Fruit fly (Drosophila melanogaster) whole organism, embryonic: Measurements from ENCODE around the gene mRpL39.

ENCODE experiments used
- Abd-B ChIP-seq: fragments of 200-800 bp; sonication (Bioruptor generic); optimal IDR thresholded peaks from 2 replicates; lab custom pipeline; 2018; ENCODE audit warnings: missing biosample characterization, mild to moderate bottlenecking, missing genetic modification characterization, moderate library complexity
- Atf3 ChIP-seq: fragments of 200-800 bp; sonication (Bioruptor generic); optimal IDR thresholded peaks from 3 replicates; lab custom pipeline; 2016; ENCODE audit warnings: missing biosample characterization, missing genetic modification characterization
- Bgb ChIP-seq: fragments of 200-800 bp; sonication (Bioruptor generic); IDR thresholded peaks from 2 replicates; pipeline ENCODE4 v1.3.6; 2022; ENCODE audit warnings: missing biosample characterization, missing genetic modification characterization; ENCODE audit not compliant: partially characterized antibody
- CG10209 ChIP-seq: fragments of 200-800 bp; sonication (Bioruptor generic); optimal IDR thresholded peaks from 3 replicates; lab custom pipeline; 2017; ENCODE audit warnings: missing biosample characterization, mild to moderate bottlenecking, missing genetic modification characterization, missing genetic modification reagents
- CG10565 ChIP-seq: fragments of 200-800 bp; sonication (Bioruptor generic); optimal IDR thresholded peaks from 3 replicates; lab custom pipeline; 2016; ENCODE audit warnings: missing biosample characterization, mild to moderate bottlenecking, missing genetic modification characterization
- CG10979 ChIP-seq: fragments of 200-800 bp; sonication (Bioruptor generic); optimal IDR thresholded peaks from 2 replicates; lab custom pipeline; 2018; ENCODE audit warnings: missing biosample characterization, mild to moderate bottlenecking, missing genetic modification characterization, moderate library complexity
- CG12391 ChIP-seq: fragments of 200-800 bp; sonication (Bioruptor generic); optimal IDR thresholded peaks from 3 replicates; lab custom pipeline; 2018; ENCODE audit warnings: missing biosample characterization, mild to moderate bottlenecking, missing genetic modification characterization, moderate library complexity
- CG12659 ChIP-seq: fragments of 200-800 bp; sonication (Bioruptor generic); optimal IDR thresholded peaks from 3 replicates; lab custom pipeline; 2017; ENCODE audit warnings: mild to moderate bottlenecking, missing biosample characterization, missing genetic modification reagents, missing genetic modification characterization
- CG12769 ChIP-seq: fragments of 200-800 bp; sonication (Bioruptor generic); optimal IDR thresholded peaks from 2 replicates; lab custom pipeline; 2019; ENCODE audit warnings: missing biosample characterization, mild to moderate bottlenecking, missing genetic modification characterization, moderate library complexity
- CG12942 ChIP-seq: fragments of 200-800 bp; sonication (Bioruptor generic); optimal IDR thresholded peaks from 3 replicates; lab custom pipeline; 2016; ENCODE audit warnings: missing biosample characterization, missing genetic modification characterization
- CG14441 ChIP-seq: fragments of 200-800 bp; sonication (Bioruptor generic); IDR thresholded peaks from 2 replicates; pipeline ENCODE4 v1.3.6; 2022; ENCODE audit warnings: missing biosample characterization, missing genetic modification characterization
- CG14710 ChIP-seq: fragments of 200-800 bp; sonication (Bioruptor generic); optimal IDR thresholded peaks from 3 replicates; lab custom pipeline; 2019; ENCODE audit warnings: missing biosample characterization, mild to moderate bottlenecking, missing genetic modification characterization, moderate library complexity
- CG1529 ChIP-seq: fragments of 200-800 bp; sonication (Bioruptor generic); optimal IDR thresholded peaks from 3 replicates; lab custom pipeline; 2018; ENCODE audit warnings: missing biosample characterization, missing genetic modification characterization
- CG18262 ChIP-seq: fragments of 200-800 bp; optimal IDR thresholded peaks from 3 replicates; lab custom pipeline; 2019; ENCODE audit warnings: missing biosample characterization, mild to moderate bottlenecking, missing genetic modification characterization, moderate library complexity
- CG31441 ChIP-seq: fragments of 200-800 bp; sonication (Bioruptor generic); IDR thresholded peaks from 2 replicates; pipeline ENCODE4 v1.3.6; 2022; ENCODE audit warnings: missing biosample characterization, missing genetic modification characterization
- CG3407 ChIP-seq: fragments of 200-800 bp; sonication (Bioruptor generic); optimal IDR thresholded peaks from 2 replicates; lab custom pipeline; 2018; ENCODE audit warnings: missing biosample characterization, mild to moderate bottlenecking, missing genetic modification characterization
- CG7357 ChIP-seq: fragments of 200-800 bp; sonication (Bioruptor generic); IDR thresholded peaks from 3 replicates; pipeline ENCODE4 v1.3.6; 2022; ENCODE audit warnings: missing biosample characterization, missing genetic modification characterization
- CG7372 ChIP-seq: fragments of 200-800 bp; sonication (Bioruptor generic); IDR thresholded peaks from 2 replicates; pipeline ENCODE4 v1.3.6; 2022; ENCODE audit warnings: missing biosample characterization, missing genetic modification characterization
- CG7928 ChIP-seq: fragments of 200-800 bp; sonication (Bioruptor generic); optimal IDR thresholded peaks from 2 replicates; lab custom pipeline; 2017; ENCODE audit warnings: missing biosample characterization, mild to moderate bottlenecking, missing genetic modification characterization
- CG8924 ChIP-seq: fragments of 200-800 bp; optimal IDR thresholded peaks from 3 replicates; lab custom pipeline; 2019; ENCODE audit warnings: missing biosample characterization, mild to moderate bottlenecking, missing genetic modification characterization, moderate library complexity
- D19B ChIP-seq: fragments of 200-800 bp; sonication (Bioruptor generic); optimal IDR thresholded peaks from 2 replicates; lab custom pipeline; 2017; ENCODE audit warnings: missing biosample characterization, mild to moderate bottlenecking, missing genetic modification characterization
- Dip3 ChIP-seq: fragments of 200-800 bp; sonication (Bioruptor generic); optimal IDR thresholded peaks from 3 replicates; lab custom pipeline; 2016; ENCODE audit warnings: missing biosample characterization, missing genetic modification characterization
- Dref ChIP-seq: fragments of 200-800 bp; sonication (Bioruptor generic); IDR thresholded peaks from 2 replicates; pipeline ENCODE4 v1.3.6; 2022; ENCODE audit warnings: missing biosample characterization, missing genetic modification characterization
- HHEX ChIP-seq: fragments of 200-800 bp; sonication (Bioruptor generic); optimal IDR thresholded peaks from 3 replicates; lab custom pipeline; 2017; ENCODE audit warnings: missing biosample characterization, mild to moderate bottlenecking, missing genetic modification characterization, missing genetic modification reagents
- HLH3B ChIP-seq: fragments of 200-800 bp; sonication (Bioruptor generic); IDR thresholded peaks from 2 replicates; pipeline ENCODE4 v1.3.6; 2022; ENCODE audit warnings: missing biosample characterization, missing genetic modification characterization
- MTF-1 ChIP-seq: fragments of 200-800 bp; sonication (Bioruptor generic); optimal IDR thresholded peaks from 2 replicates; lab custom pipeline; 2018; ENCODE audit warnings: missing biosample characterization, mild to moderate bottlenecking, missing genetic modification characterization, borderline replicate concordance
- Mrtf ChIP-seq: fragments of 200-800 bp; sonication (Bioruptor generic); IDR thresholded peaks from 3 replicates; pipeline ENCODE4 v1.3.6; 2022; ENCODE audit warnings: missing biosample characterization, missing genetic modification characterization
- Oli ChIP-seq: fragments of 200-800 bp; sonication (Bioruptor generic); optimal IDR thresholded peaks from 2 replicates; lab custom pipeline; 2018; ENCODE audit warnings: missing biosample characterization, mild to moderate bottlenecking, missing genetic modification characterization, moderate library complexity
- Pdp1 ChIP-seq, 2 experiments: fragments of 200-800 bp; sonication (Bioruptor generic); optimal IDR thresholded peaks; 3 replicates each; lab custom pipeline; 2016; ENCODE audit warnings: missing biosample characterization in 2 of 2, missing genetic modification characterization in 2 of 2, mild to moderate bottlenecking in 1 of 2, moderate library complexity in 1 of 2
- Six4 ChIP-seq: fragments of 200-800 bp; sonication (Bioruptor generic); optimal IDR thresholded peaks from 2 replicates; lab custom pipeline; 2016; ENCODE audit warnings: missing biosample characterization, missing genetic modification characterization
- Taf1 ChIP-seq: fragments of 200-800 bp; sonication (Bioruptor generic); IDR thresholded peaks from 2 replicates; pipeline ENCODE4 v1.3.6; 2022; ENCODE audit warnings: missing biosample characterization, missing genetic modification characterization
- Xbp1 ChIP-seq: fragments of 200-800 bp; sonication (Bioruptor generic); optimal IDR thresholded peaks from 3 replicates; lab custom pipeline; 2016; ENCODE audit warnings: missing biosample characterization, mild to moderate bottlenecking, missing genetic modification characterization
- az2 ChIP-seq: fragments of 200-800 bp; sonication (Bioruptor generic); optimal IDR thresholded peaks from 3 replicates; lab custom pipeline; 2016; ENCODE audit warnings: missing biosample characterization, missing genetic modification characterization
- bbx ChIP-seq: fragments of 200-800 bp; sonication (Bioruptor generic); IDR thresholded peaks from 2 replicates; pipeline ENCODE4 v1.3.6; 2022; ENCODE audit warnings: missing biosample characterization, missing genetic modification characterization; ENCODE audit not compliant: partially characterized antibody
- chif ChIP-seq, 2 experiments: fragments of 200-800 bp; sonication (Bioruptor generic); optimal IDR thresholded peaks; 3 replicates each; lab custom pipeline; 2016; ENCODE audit warnings: missing biosample characterization in 2 of 2, missing genetic modification characterization in 2 of 2
- crp ChIP-seq, 2 experiments: fragments of 200-800 bp; sonication (Bioruptor generic); optimal IDR thresholded peaks; 2 replicates in 1 of 2; 3 replicates in 1 of 2; lab custom pipeline; 2017; ENCODE audit warnings: missing biosample characterization in 2 of 2, missing genetic modification characterization in 2 of 2, mild to moderate bottlenecking in 1 of 2, moderate library complexity in 1 of 2
- fd96Cb ChIP-seq: fragments of 200-800 bp; sonication (Bioruptor generic); optimal IDR thresholded peaks from 2 replicates; lab custom pipeline; 2018; ENCODE audit warnings: missing biosample characterization, mild to moderate bottlenecking, missing genetic modification characterization, moderate library complexity
- hth ChIP-seq: fragments of >200 bp; optimal IDR thresholded peaks from 2 replicates; lab custom pipeline; 2017; ENCODE audit warnings: inconsistent platforms
- kay ChIP-seq: fragments of 200-800 bp; sonication (Bioruptor generic); optimal IDR thresholded peaks from 2 replicates; lab custom pipeline; 2016; ENCODE audit warnings: missing biosample characterization, missing genetic modification characterization
- nau ChIP-seq: fragments of 200-800 bp; sonication (Bioruptor generic); optimal IDR thresholded peaks from 3 replicates; lab custom pipeline; 2017; ENCODE audit warnings: missing biosample characterization, mild to moderate bottlenecking, missing genetic modification characterization, missing genetic modification reagents
- nerfin-2 ChIP-seq: fragments of 200-800 bp; sonication (Bioruptor generic); IDR thresholded peaks from 2 replicates; pipeline ENCODE4 v1.3.6; 2022; ENCODE audit warnings: missing biosample characterization, missing genetic modification characterization; ENCODE audit not compliant: partially characterized antibody
- oc ChIP-seq: fragments of 200-800 bp; sonication (Bioruptor generic); optimal IDR thresholded peaks from 2 replicates; lab custom pipeline; 2018; ENCODE audit warnings: missing biosample characterization, mild to moderate bottlenecking, missing genetic modification characterization, moderate library complexity
- row ChIP-seq: fragments of 200-800 bp; sonication (Bioruptor generic); IDR thresholded peaks from 3 replicates; pipeline ENCODE4 v1.3.6; 2022; ENCODE audit warnings: missing biosample characterization, missing genetic modification characterization
- sisA ChIP-seq: fragments of 200-800 bp; sonication (Bioruptor generic); IDR thresholded peaks from 2 replicates; pipeline ENCODE4 v1.3.6; 2022; ENCODE audit warnings: missing biosample characterization, missing genetic modification characterization
- slp2 ChIP-seq: fragments of 200-800 bp; sonication (Bioruptor generic); optimal IDR thresholded peaks from 2 replicates; lab custom pipeline; 2016; ENCODE audit warnings: missing biosample characterization, missing genetic modification characterization
- z ChIP-seq: fragments of 200-800 bp; sonication (Bioruptor generic); IDR thresholded peaks from 3 replicates; pipeline ENCODE4 v1.3.6; 2022; ENCODE audit warnings: missing biosample characterization, missing genetic modification characterization
- zen ChIP-seq: fragments of 200-800 bp; sonication (Bioruptor generic); optimal IDR thresholded peaks from 3 replicates; lab custom pipeline; 2018; ENCODE audit warnings: missing biosample characterization, mild to moderate bottlenecking, missing genetic modification characterization, moderate library complexity

Gene mRpL39

DNA sequence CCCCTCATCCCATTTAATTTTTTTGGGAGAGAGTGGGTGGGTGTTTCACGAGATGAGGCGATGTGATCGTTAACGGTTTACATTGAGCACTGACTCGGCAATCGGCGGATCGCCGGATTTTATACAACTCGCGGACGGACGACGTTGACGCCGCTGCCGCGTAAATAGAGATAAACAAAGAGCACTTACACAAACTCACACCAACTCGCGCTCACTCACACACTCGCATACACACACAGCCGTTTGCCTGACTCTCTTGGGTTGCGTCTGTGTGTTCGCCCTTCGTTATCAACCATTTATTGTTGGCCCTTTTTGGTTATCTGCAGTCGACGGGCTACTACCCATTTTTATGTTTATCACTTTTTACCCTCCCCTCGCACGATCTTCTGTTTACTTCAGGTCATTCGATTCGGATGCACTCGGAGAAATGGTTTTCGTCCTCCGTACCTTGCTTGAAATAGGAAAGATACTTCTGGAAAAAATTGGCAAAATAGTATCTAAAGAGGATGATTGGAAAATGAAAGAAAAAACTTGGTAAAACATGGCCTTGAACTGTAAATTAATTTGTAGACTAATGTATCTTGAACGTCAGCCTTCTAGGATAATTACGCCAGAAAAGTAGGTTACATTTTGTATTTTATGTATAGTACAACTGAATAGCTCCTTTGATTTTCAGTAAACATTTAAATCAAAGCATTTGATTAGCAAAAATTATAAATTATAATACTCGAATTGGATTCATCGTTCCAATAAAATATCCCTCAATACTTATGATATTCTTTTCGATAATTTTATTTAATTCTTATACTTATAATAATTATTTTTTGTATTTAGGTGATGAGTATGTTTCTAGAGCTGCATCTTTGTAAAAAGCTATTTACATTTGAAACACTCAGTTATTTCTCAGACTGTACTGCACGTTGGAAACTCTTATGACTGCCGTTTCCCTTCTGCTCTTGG, 21.6 kb downstream of the mRpL39 start (continued):
- TF ChIP-seq fd96Cb (peak; percentile 42), Dref (no peak), CG12391 (tag; lab: Kevin White, UChicago) (peak; percentile 62), CG10209 (GFP tag; lab: Kevin White, UChicago) (peak; percentile 2), kay (GFP tag; lab: Kevin White, UChicago) (no peak), CG7928 (GFP tag; lab: Kevin White, UChicago) (no peak), CG14441 (GFP tag; lab: Robert Waterston, UW) (peak; percentile 12; the same call in 1 of the 2 replicates), z (GFP tag; lab: Robert Waterston, UW) (peak; percentile 72; the same call in 2 of the 3 replicates), chif (GFP tag; optimal IDR thresholded peaks at IDR 0.05; lab: Kevin White, UChicago) (peak in 1 of 2 experiments; percentile 59), CG1529 (peak; percentile 11), Xbp1 (peak; percentile 25), CG12769 (tag; lab: Kevin White, UChicago) (peak; percentile 58), CG14710 (tag; lab: Kevin White, UChicago) (peak; percentile 80), CG8924 (tag; lab: Kevin White, UChicago) (peak; percentile 42), az2 (peak; percentile 65), crp (GFP tag; optimal IDR thresholded peaks at IDR 0.05; lab: Kevin White, UChicago) (peak in 1 of 2 experiments; percentile 3), CG10979 (peak; percentile 77), CG3407 (no peak), Atf3 (GFP tag; lab: Kevin White, UChicago) (peak; percentile 18), HLH3B (GFP tag; lab: Robert Waterston, UW) (peak; percentile 43), Mrtf (GFP tag; lab: Robert Waterston, UW) (0 out of 3 replicates have a peak, but pooled peaks have one; percentile 27), CG7357 (GFP tag; lab: Robert Waterston, UW) (no peak), nerfin-2 (0 out of 2 replicates have a peak, but pooled peaks have one; percentile 18), Six4 (GFP tag; lab: Kevin White, UChicago) (peak; percentile 24), Abd-B (peak; percentile 59), MTF-1 (GFP tag; lab: Kevin White, UChicago) (peak; percentile 38), CG12942 (GFP tag; lab: Kevin White, UChicago) (peak; percentile 8), slp2 (GFP tag; lab: Kevin White, UChicago) (peak; percentile 60), zen (tag; lab: Kevin White, UChicago) (peak; percentile 41), Dip3 (GFP tag; lab: Kevin White, UChicago) (no peak), hth (no peak), CG10565 (GFP tag; lab: Kevin White, UChicago) (no peak), oc (tag; lab: Kevin White, UChicago) (peak; percentile 54), HHEX (GFP tag; lab: Kevin White, UChicago) (no peak), nau (GFP tag; lab: Kevin White, UChicago) (peak; percentile 50), row (peak; percentile 58; the same call in 2 of the 3 replicates), CG7372 (GFP tag; lab: Robert Waterston, UW) (peak; percentile 11; the same call in 1 of the 2 replicates), bbx (peak; percentile 61), CG12659 (peak; percentile 10), Bgb (GFP tag; lab: Robert Waterston, UW) (peak; percentile 58; the same call in 1 of the 2 replicates), D19B (GFP tag; lab: Kevin White, UChicago) (no peak), Taf1 (no peak), CG31441 (peak; percentile 73; the same call in 1 of the 2 replicates), Oli (peak; percentile 58), sisA (GFP tag; lab: Robert Waterston, UW) (peak; percentile 27; the same call in 1 of the 2 replicates), Pdp1 (GFP tag; optimal IDR thresholded peaks at IDR 0.05; lab: Kevin White, UChicago) (peak in 1 of 2 experiments; percentile 48), CG18262 (tag; lab: Kevin White, UChicago) (peak; percentile 91)
